Worm (Caenorhabditis elegans): ENCODE results near the gene B0034.2.

ce11 chrII:5936009-5936408 is 8.2 kb downstream of the B0034.2 start:
- no peak for TF ChIP-seq nhr-25 (tag; optimal IDR thresholded peaks at IDR 0.05)
- peak; percentile 97 for TF ChIP-seq crh-2 (tag; optimal IDR thresholded peaks at IDR 0.05)
- TF ChIP-seq egl-27 (tag; optimal IDR thresholded peaks at IDR 0.05): no peak
- no peak for TF ChIP-seq elt-3 (tag; optimal IDR thresholded peaks at IDR 0.05)
- no peak for TF ChIP-seq ztf-4 (tag; optimal IDR thresholded peaks at IDR 0.05)
- TF ChIP-seq aly-2 (tag; optimal IDR thresholded peaks at IDR 0.05): no peak
- TF ChIP-seq sma-3 (GFP tag; optimal IDR thresholded peaks at IDR 0.05): peak; percentile 20

Measured in whole organism, L2 larva.